Fruit fly (Drosophila melanogaster) whole organism, adult: ENCODE measurements around the gene GstT3.

ENCODE experiments used
- CG12768 ChIP-seq: fragments of 200-800 bp; sonication (Bioruptor generic); optimal IDR thresholded peaks from 2 replicates; lab custom pipeline; 2017; ENCODE audit warnings: missing biosample characterization, missing genetic modification characterization, mild to moderate bottlenecking, moderate library complexity, missing genetic modification reagents
- CG14711 ChIP-seq: fragments of 200-800 bp; sonication (Bioruptor generic); optimal IDR thresholded peaks from 2 replicates; lab custom pipeline; 2018; ENCODE audit warnings: missing biosample characterization, mild to moderate bottlenecking, missing genetic modification characterization, moderate library complexity
- CG1620 ChIP-seq: fragments of 200-800 bp; sonication (Bioruptor generic); optimal IDR thresholded peaks from 2 replicates; lab custom pipeline; 2016; ENCODE audit warnings: missing biosample characterization, missing genetic modification characterization
- CG7101 ChIP-seq: fragments of 200-800 bp; sonication (Bioruptor generic); optimal IDR thresholded peaks from 2 replicates; lab custom pipeline; 2018; ENCODE audit warnings: missing biosample characterization, mild to moderate bottlenecking, missing genetic modification characterization, moderate library complexity
- Hr96 ChIP-seq: fragments of 200-800 bp; sonication (Bioruptor generic); optimal IDR thresholded peaks from 2 replicates; lab custom pipeline; 2016; ENCODE audit warnings: missing biosample characterization, missing genetic modification characterization
- Mnt ChIP-seq: fragments of 200-800 bp; sonication (Bioruptor generic); optimal IDR thresholded peaks from 2 replicates; lab custom pipeline; 2016; ENCODE audit warnings: missing biosample characterization, mild to moderate bottlenecking, missing genetic modification characterization
- kay ChIP-seq: fragments of 200-800 bp; sonication (Bioruptor generic); peaks from one replicate; lab custom pipeline; 2016; ENCODE audit warnings: missing biosample characterization, missing genetic modification characterization, borderline replicate concordance

- peak; percentile 82 for TF ChIP-seq CG12768 (GFP tag; lab: Kevin White, UChicago)
- TF ChIP-seq CG7101 (tag; lab: Kevin White, UChicago), result peak; percentile 83
- peak; percentile 68 for TF ChIP-seq Mnt
- peak; percentile 82 for TF ChIP-seq CG14711 (tag; lab: Kevin White, UChicago)
- peak; percentile 83 for TF ChIP-seq CG1620
- TF ChIP-seq Hr96 (GFP tag; lab: Kevin White, UChicago), result peak; percentile 81
- TF ChIP-seq kay (GFP tag; lab: Kevin White, UChicago), result no peak
Observed at dm6 chrX:20429482-20430204, 37.6 kb upstream of the GstT3 start, which contains the start of the genes CG11710 and mal.
